Worm (Caenorhabditis elegans) whole organism, early embryonic: ENCODE results near the gene C25A11.2.

Source experiments
- F13C5.2 ChIP-seq: sonication (generic microtip); optimal IDR thresholded peaks from 2 replicates; lab custom pipeline; 2017; ENCODE audit warnings: mild to moderate bottlenecking, missing genetic modification characterization, inconsistent platforms, missing compliant biosample characterization
- aly-1 ChIP-seq: sonication (generic microtip); optimal IDR thresholded peaks from 2 replicates; lab custom pipeline; 2016; ENCODE audit warnings: missing genetic modification characterization, missing compliant biosample characterization
- ama-1 ChIP-seq: fragments of 150-350 bp; optimal IDR thresholded peaks from 2 replicates; lab custom pipeline; 2014
- ceh-13 ChIP-seq: fragments of 200-800 bp; sonication (Bioruptor generic); optimal IDR thresholded peaks from 2 replicates; lab custom pipeline; 2018; ENCODE audit warnings: mild to moderate bottlenecking, missing genetic modification characterization, missing compliant biosample characterization
- ets-7 ChIP-seq: sonication (generic microtip); optimal IDR thresholded peaks from 2 replicates; lab custom pipeline; 2016; ENCODE audit warnings: missing genotype, missing genetic modification characterization, missing compliant biosample characterization
- flt-1 ChIP-seq: fragments of 200-800 bp; sonication (Bioruptor generic); IDR thresholded peaks from 2 replicates; pipeline ENCODE4 v1.3.6; 2022; ENCODE audit warnings: missing genetic modification characterization, missing compliant biosample characterization
- pes-1 ChIP-seq: fragments of 200-800 bp; sonication (Bioruptor generic); IDR thresholded peaks from 2 replicates; pipeline ENCODE4 v1.3.6; 2022; ENCODE audit warnings: missing genetic modification reagents, missing genetic modification characterization, missing compliant biosample characterization
- scrt-1 ChIP-seq: fragments of 200-800 bp; sonication (Bioruptor generic); IDR thresholded peaks from 2 replicates; pipeline ENCODE4 v1.3.6; 2022; ENCODE audit warnings: missing genetic modification characterization, missing compliant biosample characterization
- tbx-11 ChIP-seq: fragments of 200-800 bp; sonication (Bioruptor generic); IDR thresholded peaks from 2 replicates; pipeline ENCODE4 v1.3.6; 2022; ENCODE audit warnings: missing genetic modification characterization, missing compliant biosample characterization
- tbx-37 ChIP-seq: fragments of 200-800 bp; sonication (Bioruptor generic); conservative IDR thresholded peaks from 2 replicates; pipeline ENCODE4 v1.3.6; 2022; ENCODE audit warnings: missing genetic modification reagents, missing genetic modification characterization, missing compliant biosample characterization

The C25A11.2 gene

ce11 chrX:9162864-9163263, 49.0 kb downstream of the C25A11.2 start, which contains the start of gene tsp-11:
Gene tsp-11, plus strand, starts transcription at chrX:9163164.
- no peak for TF ChIP-seq scrt-1 (GFP tag; lab: Robert Waterston, UW)
- TF ChIP-seq aly-1: no peak
- no peak for TF ChIP-seq ets-7 (tag; lab: Kevin White, UChicago)
- TF ChIP-seq flt-1 (GFP tag; lab: Robert Waterston, UW): no peak
- no peak for TF ChIP-seq ceh-13 (GFP tag; lab: Kevin White, UChicago)
- no peak for TF ChIP-seq tbx-11 (GFP tag; lab: Robert Waterston, UW)
- TF ChIP-seq ama-1 (lab: Kevin White, UChicago): no peak
- no peak for TF ChIP-seq F13C5.2 (tag; lab: Kevin White, UChicago)
- TF ChIP-seq pes-1 (GFP tag; lab: Robert Waterston, UW): no peak
- TF ChIP-seq tbx-37 (GFP tag; lab: Robert Waterston, UW): no peak
